Worm (Caenorhabditis elegans) whole organism, L3 larva: Measurements from ENCODE around the gene pgm-2.

Experiments
- nhr-11 ChIP-seq: fragments of 150-350 bp; optimal IDR thresholded peaks from 2 replicates; lab custom pipeline; 2014; ENCODE audit warnings: missing biosample characterization, missing genetic modification characterization
- nhr-23 ChIP-seq: fragments of 150-350 bp; optimal IDR thresholded peaks from 2 replicates; lab custom pipeline; 2014; ENCODE audit warnings: missing biosample characterization, missing genetic modification reagents, missing genetic modification characterization
- snpc-4 ChIP-seq: fragments of 150-350 bp; optimal IDR thresholded peaks from 2 replicates; lab custom pipeline; 2014; ENCODE audit warnings: missing biosample characterization, missing genetic modification characterization
- tbx-2 ChIP-seq: sonication (generic microtip); optimal IDR thresholded peaks from 2 replicates; lab custom pipeline; 2016; ENCODE audit warnings: mild to moderate bottlenecking, missing genetic modification characterization, missing compliant biosample characterization

- TF ChIP-seq nhr-23 (tag; lab: Kevin White, UChicago) (no peak), nhr-11 (tag; lab: Kevin White, UChicago) (no peak), snpc-4 (tag; lab: Kevin White, UChicago) (no peak), tbx-2 (tag; lab: Kevin White, UChicago) (no peak)
These were observed 44.5 kb downstream of the pgm-2 start for ce11 chrIII:13343562-13344139.
